Worm (Caenorhabditis elegans) whole organism, L3 larva: ENCODE results near the gene slc-25A26.

Experiments used
- R02D3.7 ChIP-seq: fragments of 150-350 bp; optimal IDR thresholded peaks from 2 replicates; lab custom pipeline; 2014; ENCODE audit warnings: missing biosample characterization, missing genetic modification characterization
- ZK546.5 ChIP-seq: sonication (generic microtip); optimal IDR thresholded peaks from 2 replicates; lab custom pipeline; 2017; ENCODE audit warnings: missing biosample characterization, missing genetic modification characterization
- aly-2 ChIP-seq: fragments of 150-350 bp; optimal IDR thresholded peaks from 2 replicates; lab custom pipeline; 2014; ENCODE audit warnings: missing biosample characterization, missing genetic modification characterization
- ama-1 ChIP-seq: fragments of 150-350 bp; optimal IDR thresholded peaks from 2 replicates; lab custom pipeline; 2018
- ceh-16 ChIP-seq: sonication (generic microtip); optimal IDR thresholded peaks from 2 replicates; lab custom pipeline; 2017; ENCODE audit warnings: missing biosample characterization, missing genetic modification characterization
- ceh-28 ChIP-seq: fragments of 150-350 bp; optimal IDR thresholded peaks from 2 replicates; lab custom pipeline; 2014; ENCODE audit warnings: missing biosample characterization, missing genetic modification reagents, missing genetic modification characterization
- ceh-82 ChIP-seq: fragments of 150-350 bp; optimal IDR thresholded peaks from 2 replicates; lab custom pipeline; 2014; ENCODE audit warnings: missing biosample characterization, missing genetic modification characterization
- ceh-9 ChIP-seq: sonication (generic microtip); optimal IDR thresholded peaks from 2 replicates; lab custom pipeline; 2018; ENCODE audit warnings: missing biosample characterization, missing genetic modification characterization
- daf-12 ChIP-seq: fragments of 150-350 bp; optimal IDR thresholded peaks from 2 replicates; lab custom pipeline; 2014; ENCODE audit warnings: missing biosample characterization, missing genetic modification reagents, missing genetic modification characterization
- egl-27 ChIP-seq: sonication (generic microtip); optimal IDR thresholded peaks from 4 replicates; lab custom pipeline; 2017; ENCODE audit warnings: missing biosample characterization, missing genetic modification reagents, missing genetic modification characterization
- egl-5 ChIP-seq: fragments of 150-350 bp; optimal IDR thresholded peaks from 2 replicates; lab custom pipeline; 2017; ENCODE audit warnings: missing biosample characterization, missing genetic modification reagents, missing genetic modification characterization, inconsistent platforms
- elt-1 ChIP-seq: fragments of 150-350 bp; optimal IDR thresholded peaks from 2 replicates; lab custom pipeline; 2014; ENCODE audit warnings: missing biosample characterization, missing genetic modification characterization
- elt-2 ChIP-seq: sonication (generic microtip); optimal IDR thresholded peaks from 2 replicates; lab custom pipeline; 2016; ENCODE audit warnings: missing genetic modification reagents, mild to moderate bottlenecking, missing genetic modification characterization, missing compliant biosample characterization
- elt-3 ChIP-seq, 3 experiments: fragments of 150-350 bp in 1 of 3; sonication (generic microtip) in 2 of 3; optimal IDR thresholded peaks; 2 replicates in 2 of 3; 4 replicates in 1 of 3; lab custom pipeline; 2014 to 2017; ENCODE audit warnings: missing biosample characterization in 3 of 3, missing genetic modification characterization in 3 of 3
- eor-1 ChIP-seq, 2 experiments: fragments of 150-350 bp; optimal IDR thresholded peaks; 2 replicates each; lab custom pipeline; 2014 to 2018; ENCODE audit warnings: missing biosample characterization in 2 of 2, missing genetic modification characterization in 2 of 2
- fkh-10 ChIP-seq: sonication (generic microtip); optimal IDR thresholded peaks from 2 replicates; lab custom pipeline; 2017; ENCODE audit warnings: missing biosample characterization, missing genetic modification reagents, missing genetic modification characterization
- fkh-2 ChIP-seq: fragments of 150-350 bp; optimal IDR thresholded peaks from 2 replicates; lab custom pipeline; 2014; ENCODE audit warnings: missing biosample characterization, missing genetic modification reagents, missing genetic modification characterization
- fos-1 ChIP-seq: fragments of 150-350 bp; optimal IDR thresholded peaks from 2 replicates; lab custom pipeline; 2014; ENCODE audit warnings: missing biosample characterization, missing genetic modification characterization
- hmg-11 ChIP-seq: sonication (generic microtip); optimal IDR thresholded peaks from 2 replicates; lab custom pipeline; 2016; ENCODE audit warnings: missing genetic modification characterization, missing compliant biosample characterization
- jun-1 ChIP-seq: fragments of 150-350 bp; optimal IDR thresholded peaks from 2 replicates; lab custom pipeline; 2014; ENCODE audit warnings: missing biosample characterization, missing genetic modification reagents, missing genetic modification characterization
- lin-15B ChIP-seq: fragments of 150-350 bp; optimal IDR thresholded peaks from 2 replicates; lab custom pipeline; 2014; ENCODE audit warnings: missing biosample characterization, missing genetic modification characterization
- lin-39 ChIP-seq: fragments of 150-350 bp; optimal IDR thresholded peaks from 2 replicates; lab custom pipeline; 2018; ENCODE audit warnings: missing biosample characterization, missing genetic modification reagents, missing genetic modification characterization
- lsy-12 ChIP-seq: sonication (generic microtip); optimal IDR thresholded peaks from 2 replicates; lab custom pipeline; 2016; ENCODE audit warnings: mild to moderate bottlenecking, missing genetic modification characterization, missing compliant biosample characterization
- mdl-1 ChIP-seq: fragments of 150-350 bp; optimal IDR thresholded peaks from 2 replicates; lab custom pipeline; 2014; ENCODE audit warnings: missing biosample characterization, missing genetic modification characterization
- mml-1 ChIP-seq: fragments of 150-350 bp; sonication (generic microtip); optimal IDR thresholded peaks from 3 replicates; lab custom pipeline; 2014; ENCODE audit warnings: missing biosample characterization, missing genetic modification characterization
- nfya-1 ChIP-seq: sonication (generic microtip); optimal IDR thresholded peaks from 2 replicates; lab custom pipeline; 2017; ENCODE audit warnings: missing genetic modification characterization, mild to moderate bottlenecking, missing compliant biosample characterization, antibody characterized with exemption, moderate library complexity; ENCODE audit not compliant: insufficient read depth
- nhr-11 ChIP-seq: fragments of 150-350 bp; optimal IDR thresholded peaks from 2 replicates; lab custom pipeline; 2014; ENCODE audit warnings: missing biosample characterization, missing genetic modification characterization
- nhr-12 ChIP-seq: fragments of 150-350 bp; optimal IDR thresholded peaks from 2 replicates; lab custom pipeline; 2014; ENCODE audit warnings: missing biosample characterization, missing genetic modification characterization
- nhr-23 ChIP-seq: fragments of 150-350 bp; optimal IDR thresholded peaks from 2 replicates; lab custom pipeline; 2014; ENCODE audit warnings: missing biosample characterization, missing genetic modification reagents, missing genetic modification characterization
- nhr-237 ChIP-seq: fragments of 150-350 bp; optimal IDR thresholded peaks from 2 replicates; lab custom pipeline; 2014; ENCODE audit warnings: missing biosample characterization, missing genetic modification characterization
- nhr-25 ChIP-seq: sonication (generic microtip); optimal IDR thresholded peaks from 2 replicates; lab custom pipeline; 2017; ENCODE audit warnings: missing biosample characterization, missing genetic modification characterization
- nhr-28 ChIP-seq: fragments of 150-350 bp; optimal IDR thresholded peaks from 2 replicates; lab custom pipeline; 2014; ENCODE audit warnings: missing biosample characterization, missing genetic modification characterization
- nhr-43 ChIP-seq: sonication (generic microtip); optimal IDR thresholded peaks from 2 replicates; lab custom pipeline; 2016; ENCODE audit warnings: mild to moderate bottlenecking, missing genetic modification characterization, missing compliant biosample characterization; ENCODE audit not compliant: poor library complexity, severe bottlenecking
- nhr-67 ChIP-seq: fragments of 150-350 bp; optimal IDR thresholded peaks from 2 replicates; lab custom pipeline; 2014; ENCODE audit warnings: missing biosample characterization, missing genetic modification characterization
- nhr-76 ChIP-seq: fragments of 150-350 bp; sonication (generic microtip); optimal IDR thresholded peaks from 5 replicates; lab custom pipeline; 2014; ENCODE audit warnings: missing biosample characterization, missing genetic modification characterization
- nhr-77 ChIP-seq: fragments of 150-350 bp; optimal IDR thresholded peaks from 2 replicates; lab custom pipeline; 2014; ENCODE audit warnings: missing biosample characterization, missing genetic modification characterization
- pha-4 ChIP-seq: fragments of 150-350 bp; optimal IDR thresholded peaks from 2 replicates; lab custom pipeline; 2014; ENCODE audit warnings: missing biosample characterization, missing genetic modification reagents, missing genetic modification characterization
- pqm-1 ChIP-seq: fragments of 150-350 bp; optimal IDR thresholded peaks from 2 replicates; lab custom pipeline; 2017; ENCODE audit warnings: missing biosample characterization, missing genetic modification characterization, inconsistent platforms
- sea-2 ChIP-seq: fragments of 150-350 bp; sonication (generic microtip); optimal IDR thresholded peaks from 4 replicates; lab custom pipeline; 2014; ENCODE audit warnings: missing biosample characterization, missing genetic modification reagents, missing genetic modification characterization
- skn-1 ChIP-seq: fragments of 150-350 bp; optimal IDR thresholded peaks from 2 replicates; lab custom pipeline; 2014; ENCODE audit warnings: missing biosample characterization, missing genetic modification characterization
- snpc-4 ChIP-seq: fragments of 150-350 bp; optimal IDR thresholded peaks from 2 replicates; lab custom pipeline; 2014; ENCODE audit warnings: missing biosample characterization, missing genetic modification characterization
- tbx-2 ChIP-seq: sonication (generic microtip); optimal IDR thresholded peaks from 2 replicates; lab custom pipeline; 2016; ENCODE audit warnings: mild to moderate bottlenecking, missing genetic modification characterization, missing compliant biosample characterization
- unc-39 ChIP-seq: sonication (generic microtip); optimal IDR thresholded peaks from 4 replicates; lab custom pipeline; 2017; ENCODE audit warnings: missing biosample characterization, missing genetic modification characterization
- unc-62 ChIP-seq: fragments of 150-350 bp; sonication (generic microtip); optimal IDR thresholded peaks from 4 replicates; lab custom pipeline; 2014; ENCODE audit warnings: missing biosample characterization, missing genetic modification reagents, missing genetic modification characterization
- zag-1 ChIP-seq: fragments of 150-350 bp; optimal IDR thresholded peaks from 2 replicates; lab custom pipeline; 2014; ENCODE audit warnings: missing biosample characterization, missing genetic modification characterization
- ztf-11 ChIP-seq: fragments of 150-350 bp; optimal IDR thresholded peaks from 2 replicates; lab custom pipeline; 2014; ENCODE audit warnings: missing biosample characterization, missing genetic modification characterization
- ztf-4 ChIP-seq: fragments of 150-350 bp; optimal IDR thresholded peaks from 2 replicates; lab custom pipeline; 2014; ENCODE audit warnings: missing biosample characterization, missing genetic modification characterization

The slc-25A26 gene

DNA sequence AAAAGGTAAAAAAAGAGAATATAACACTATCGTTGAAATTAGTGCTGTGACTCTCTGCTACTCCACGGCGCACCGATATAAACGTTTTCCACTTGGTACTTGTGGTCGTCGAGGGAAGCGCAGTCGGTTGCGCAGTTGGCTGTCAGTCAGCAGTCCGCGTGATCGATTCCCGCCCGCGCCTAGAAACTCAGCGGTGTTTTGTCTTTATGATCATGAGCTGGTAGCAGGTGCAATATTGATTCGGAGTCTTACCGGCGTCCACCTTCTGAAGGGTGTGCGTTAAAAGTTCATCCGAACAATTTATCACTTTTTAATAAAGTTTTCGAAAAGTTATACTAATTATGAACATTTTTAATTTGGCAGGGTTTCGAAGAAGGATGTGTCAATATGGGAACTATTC, 3.1 kb upstream of the slc-25A26 start:
- TF ChIP-seq elt-1 (tag; lab: Kevin White, UChicago): no peak
- no peak for TF ChIP-seq nhr-77 (tag; lab: Kevin White, UChicago)
- peak; percentile 28 for TF ChIP-seq pqm-1 (tag; lab: Kevin White, UChicago)
- TF ChIP-seq nhr-12 (tag; lab: Kevin White, UChicago): no peak
- peak; percentile 35 for TF ChIP-seq lin-15B
- peak; percentile 67 for TF ChIP-seq ceh-28 (tag; lab: Kevin White, UChicago)
- TF ChIP-seq tbx-2 (tag; lab: Kevin White, UChicago): peak; percentile 58
- peak; percentile 92 for TF ChIP-seq lin-39
- no peak for TF ChIP-seq sea-2 (GFP tag; lab: Kevin White, UChicago)
- TF ChIP-seq nhr-67: no peak
- TF ChIP-seq snpc-4 (tag; lab: Kevin White, UChicago): no peak
- TF ChIP-seq egl-5 (tag; lab: Kevin White, UChicago): peak; percentile 36
- TF ChIP-seq pha-4 (tag; lab: Kevin White, UChicago): peak; percentile 78
- TF ChIP-seq nhr-23 (tag; lab: Kevin White, UChicago): peak; percentile 73
- peak; percentile 81 for TF ChIP-seq nhr-25 (tag; lab: Kevin White, UChicago)
- TF ChIP-seq ztf-11: no peak
- peak; percentile 67 for TF ChIP-seq nfya-1 (tag; lab: Kevin White, UChicago)
- peak; percentile 83 for TF ChIP-seq nhr-43
- no peak for TF ChIP-seq nhr-237
- TF ChIP-seq nhr-28 (tag; lab: Kevin White, UChicago): no peak
- no peak for TF ChIP-seq ZK546.5 (tag; lab: Kevin White, UChicago)
- no peak for TF ChIP-seq zag-1 (tag; lab: Kevin White, UChicago)
- TF ChIP-seq skn-1 (tag; lab: Kevin White, UChicago): peak; percentile 20
- no peak for TF ChIP-seq egl-27 (tag; lab: Kevin White, UChicago)
- TF ChIP-seq mdl-1: no peak
- peak; percentile 25 for TF ChIP-seq unc-62 (GFP tag; lab: Kevin White, UChicago)
- TF ChIP-seq aly-2 (tag; lab: Kevin White, UChicago): no peak
- TF ChIP-seq fos-1 (tag; lab: Kevin White, UChicago): no peak
- TF ChIP-seq jun-1 (tag; lab: Kevin White, UChicago): peak; percentile 51
- peak; percentile 86 for TF ChIP-seq ama-1 (lab: Kevin White, UChicago)
- TF ChIP-seq ceh-16: no peak
- TF ChIP-seq mml-1: no peak
- peak; percentile 72 for TF ChIP-seq elt-2
- TF ChIP-seq ztf-4 (tag; lab: Kevin White, UChicago): peak; percentile 57
- peak; percentile 73 for TF ChIP-seq lsy-12
- TF ChIP-seq R02D3.7 (tag; lab: Kevin White, UChicago): peak; percentile 57
- no peak for TF ChIP-seq ceh-82 (tag; lab: Kevin White, UChicago)
- TF ChIP-seq ceh-9: no peak
- no peak for TF ChIP-seq nhr-11 (tag; lab: Kevin White, UChicago)
- TF ChIP-seq elt-3 (tag; optimal IDR thresholded peaks at IDR 0.05; lab: Kevin White, UChicago): peak in 1 of 3 experiments; percentile 2
- no peak for TF ChIP-seq daf-12 (tag; lab: Kevin White, UChicago)
- no peak for TF ChIP-seq eor-1 (tag; optimal IDR thresholded peaks at IDR 0.05; lab: Kevin White, UChicago)
- peak; percentile 95 for TF ChIP-seq hmg-11
- TF ChIP-seq fkh-2 (tag; lab: Kevin White, UChicago): no peak
- no peak for TF ChIP-seq nhr-76 (tag; lab: Kevin White, UChicago)
- TF ChIP-seq fkh-10: no peak
- no peak for TF ChIP-seq unc-39
- TF ChIP-seq, all 47 proteins: peak for 21

DNA sequence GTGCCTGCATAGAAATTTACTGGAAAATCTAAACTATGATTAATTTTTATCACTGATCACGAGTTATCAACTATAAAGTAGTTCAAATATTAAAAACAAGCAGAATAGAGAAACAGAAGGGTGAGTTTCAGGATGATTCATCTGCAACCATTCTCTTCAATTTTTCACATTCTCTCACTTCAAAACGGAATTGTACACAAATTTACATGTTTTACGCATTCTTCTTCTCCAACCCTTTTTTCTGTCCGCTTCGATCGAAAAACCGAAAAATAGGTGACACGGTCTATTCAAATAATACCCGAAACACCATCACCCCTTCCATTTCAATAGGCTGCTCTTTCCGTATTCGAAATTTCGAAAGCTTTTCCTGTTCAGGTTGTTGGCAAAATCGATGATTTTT, 3.3 kb downstream of the slc-25A26 start, which contains the start of gene D1046.4:
Gene D1046.4 (plus strand): TSS at position 301 of the 400 bp plus-strand sequence.
- TF ChIP-seq egl-5 (tag; lab: Kevin White, UChicago) (no peak), pqm-1 (tag; lab: Kevin White, UChicago) (no peak), nhr-76 (tag; lab: Kevin White, UChicago) (no peak), lin-15B (no peak), skn-1 (tag; lab: Kevin White, UChicago) (no peak), eor-1 (tag; optimal IDR thresholded peaks at IDR 0.05; lab: Kevin White, UChicago) (no peak), R02D3.7 (tag; lab: Kevin White, UChicago) (no peak), nhr-237 (no peak), nhr-28 (tag; lab: Kevin White, UChicago) (no peak), pha-4 (tag; lab: Kevin White, UChicago) (no peak), elt-1 (tag; lab: Kevin White, UChicago) (no peak), daf-12 (tag; lab: Kevin White, UChicago) (no peak), mml-1 (no peak), ceh-16 (no peak), nhr-25 (tag; lab: Kevin White, UChicago) (no peak), sea-2 (GFP tag; lab: Kevin White, UChicago) (no peak)
- TF ChIP-seq, all 47 proteins: peak for 0
